Worm (Caenorhabditis elegans) whole organism, L2 larva: Measurements from ENCODE around the gene clec-162.

ENCODE experiments used
- R02D3.7 ChIP-seq: fragments of 150-350 bp; optimal IDR thresholded peaks from 2 replicates; lab custom pipeline; 2014; ENCODE audit warnings: missing biosample characterization, missing genetic modification characterization
- aly-2 ChIP-seq: fragments of 150-350 bp; optimal IDR thresholded peaks from 2 replicates; lab custom pipeline; 2014; ENCODE audit warnings: missing biosample characterization, missing genetic modification characterization
- ama-1 ChIP-seq: fragments of 150-350 bp; optimal IDR thresholded peaks from 2 replicates; lab custom pipeline; 2018; ENCODE audit warnings: inconsistent platforms
- egl-27 ChIP-seq: sonication (generic microtip); optimal IDR thresholded peaks from 3 replicates; lab custom pipeline; 2017; ENCODE audit warnings: missing biosample characterization, missing genetic modification reagents, missing genetic modification characterization
- elt-3 ChIP-seq: sonication (generic microtip); optimal IDR thresholded peaks from 2 replicates; lab custom pipeline; 2017; ENCODE audit warnings: missing biosample characterization, missing genetic modification characterization
- fos-1 ChIP-seq: fragments of 150-350 bp; optimal IDR thresholded peaks from 2 replicates; lab custom pipeline; 2014; ENCODE audit warnings: missing biosample characterization, missing genetic modification characterization
- lsy-2 ChIP-seq, 2 experiments: fragments of 150-350 bp in 1 of 2; sonication (generic microtip) in 1 of 2; optimal IDR thresholded peaks; 2 replicates each; lab custom pipeline; 2014 to 2017; ENCODE audit warnings: missing biosample characterization in 2 of 2, missing genetic modification characterization in 2 of 2
- nhr-12 ChIP-seq: fragments of 150-350 bp; optimal IDR thresholded peaks from 2 replicates; lab custom pipeline; 2014; ENCODE audit warnings: missing biosample characterization, missing genetic modification characterization
- peb-1 ChIP-seq: fragments of 150-350 bp; optimal IDR thresholded peaks from 2 replicates; lab custom pipeline; 2014; ENCODE audit warnings: missing biosample characterization, missing genetic modification characterization
- ztf-11 ChIP-seq: sonication (generic microtip); optimal IDR thresholded peaks from 2 replicates; lab custom pipeline; 2017; ENCODE audit warnings: missing biosample characterization, missing genetic modification characterization
- ztf-4 ChIP-seq: fragments of 150-350 bp; optimal IDR thresholded peaks from 2 replicates; lab custom pipeline; 2014; ENCODE audit warnings: missing biosample characterization, missing genetic modification characterization

DNA sequence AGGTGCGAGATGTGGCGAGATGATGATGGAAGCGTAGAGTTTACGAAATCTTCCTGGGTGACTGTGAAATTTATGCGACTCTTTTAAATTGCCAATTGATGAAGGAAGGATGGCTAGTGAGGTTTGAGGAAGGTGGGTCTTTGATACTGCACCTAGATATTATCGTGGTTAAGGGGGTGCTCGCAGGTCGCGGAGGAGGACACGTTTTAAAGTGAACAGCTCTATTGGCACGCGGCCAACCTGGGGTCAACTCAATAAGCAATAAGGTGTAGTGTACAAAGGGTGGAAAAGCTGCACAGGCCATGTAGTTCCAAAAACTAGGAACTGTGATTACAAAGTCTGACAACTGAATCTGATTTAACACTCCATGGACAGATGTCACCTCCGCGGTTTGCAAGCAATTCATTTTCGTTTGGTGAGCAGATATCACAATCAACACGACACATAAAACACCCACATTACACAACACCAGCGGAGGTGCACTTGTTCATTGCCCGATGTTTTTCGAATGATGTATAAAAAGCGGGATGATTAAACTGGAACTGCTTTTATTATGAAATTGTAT, 20.4 kb upstream of the clec-162 start:
- TF ChIP-seq fos-1 (tag; lab: Kevin White, UChicago) (no peak), ama-1 (lab: Kevin White, UChicago) (no peak), lsy-2 (tag; optimal IDR thresholded peaks at IDR 0.05; lab: Kevin White, UChicago) (no peak), ztf-4 (no peak), R02D3.7 (tag; lab: Kevin White, UChicago) (no peak), nhr-12 (tag; lab: Kevin White, UChicago) (no peak), elt-3 (tag; lab: Kevin White, UChicago) (no peak), peb-1 (tag; lab: Kevin White, UChicago) (no peak), aly-2 (no peak), egl-27 (tag; lab: Kevin White, UChicago) (no peak), ztf-11 (tag; lab: Kevin White, UChicago) (no peak)
